Fruit fly (Drosophila melanogaster) whole organism, embryonic: ENCODE data around the gene opa.

Source experiments
- ATbp ChIP-seq: fragments of 200-800 bp; sonication (Bioruptor generic); optimal IDR thresholded peaks from 2 replicates; lab custom pipeline; 2017; ENCODE audit warnings: missing biosample characterization, mild to moderate bottlenecking, missing genetic modification characterization, missing genetic modification reagents
- Atf6 ChIP-seq: fragments of 200-800 bp; sonication (Bioruptor generic); IDR thresholded peaks from 2 replicates; pipeline ENCODE4 v1.3.6; 2022; ENCODE audit warnings: missing biosample characterization, missing genetic modification characterization
- CG10274 ChIP-seq: fragments of 200-800 bp; sonication (Bioruptor generic); optimal IDR thresholded peaks from 3 replicates; lab custom pipeline; 2017; ENCODE audit warnings: missing biosample characterization, mild to moderate bottlenecking, missing genetic modification characterization
- CG11723 ChIP-seq: fragments of 200-800 bp; sonication (Bioruptor generic); optimal IDR thresholded peaks from 2 replicates; lab custom pipeline; 2017; ENCODE audit warnings: missing biosample characterization, mild to moderate bottlenecking, missing genetic modification characterization
- CG12155 ChIP-seq: fragments of 200-800 bp; sonication (Bioruptor generic); optimal IDR thresholded peaks from 3 replicates; lab custom pipeline; 2016; ENCODE audit warnings: missing biosample characterization, missing genetic modification characterization
- CG13123 ChIP-seq: fragments of 200-800 bp; sonication (Bioruptor generic); optimal IDR thresholded peaks from 2 replicates; lab custom pipeline; 2016; ENCODE audit warnings: missing biosample characterization, missing genetic modification characterization
- CG14667 ChIP-seq: fragments of 200-800 bp; sonication (Bioruptor generic); IDR thresholded peaks from 2 replicates; pipeline ENCODE4 v1.3.6; 2022; ENCODE audit warnings: missing biosample characterization, missing genetic modification characterization
- CG17912 ChIP-seq: fragments of 200-800 bp; sonication (Bioruptor generic); optimal IDR thresholded peaks from 2 replicates; lab custom pipeline; 2018; ENCODE audit warnings: missing biosample characterization, mild to moderate bottlenecking, missing genetic modification characterization
- CG31441 ChIP-seq: fragments of 200-800 bp; sonication (Bioruptor generic); IDR thresholded peaks from 2 replicates; pipeline ENCODE4 v1.3.6; 2022; ENCODE audit warnings: missing biosample characterization, missing genetic modification characterization
- CG32767 ChIP-seq: fragments of 200-800 bp; sonication (Bioruptor generic); IDR thresholded peaks from 2 replicates; pipeline ENCODE4 v1.3.6; 2022; ENCODE audit warnings: missing biosample characterization, missing genetic modification characterization
- CG4424 ChIP-seq: fragments of 200-800 bp; sonication (Bioruptor generic); optimal IDR thresholded peaks from 3 replicates; lab custom pipeline; 2016; ENCODE audit warnings: missing biosample characterization, missing genetic modification characterization
- CG6654 ChIP-seq: fragments of 200-800 bp; sonication (Bioruptor generic); optimal IDR thresholded peaks from 2 replicates; lab custom pipeline; 2017; ENCODE audit warnings: missing biosample characterization, mild to moderate bottlenecking, missing genetic modification characterization
- CG6854 ChIP-seq: fragments of 200-800 bp; sonication (Bioruptor generic); optimal IDR thresholded peaks from 3 replicates; lab custom pipeline; 2017; ENCODE audit warnings: missing biosample characterization, mild to moderate bottlenecking, missing genetic modification characterization
- CG7987 ChIP-seq: fragments of 200-800 bp; sonication (Bioruptor generic); optimal IDR thresholded peaks from 2 replicates; lab custom pipeline; 2018; ENCODE audit warnings: missing biosample characterization, mild to moderate bottlenecking, missing genetic modification characterization, moderate library complexity
- CG8765 ChIP-seq: fragments of 200-800 bp; sonication (Bioruptor generic); IDR thresholded peaks from 2 replicates; pipeline ENCODE4 v1.3.6; 2022; ENCODE audit warnings: missing biosample characterization, missing genetic modification characterization
- CG8924 ChIP-seq: fragments of 200-800 bp; optimal IDR thresholded peaks from 3 replicates; lab custom pipeline; 2019; ENCODE audit warnings: missing biosample characterization, mild to moderate bottlenecking, missing genetic modification characterization, moderate library complexity
- CG9215 ChIP-seq: fragments of 200-800 bp; sonication (Bioruptor generic); IDR thresholded peaks from 2 replicates; pipeline ENCODE4 v1.3.6; 2022; ENCODE audit warnings: missing biosample characterization, missing genetic modification characterization
- ERR ChIP-seq: fragments of 200-800 bp; sonication (Bioruptor generic); optimal IDR thresholded peaks from 2 replicates; lab custom pipeline; 2016; ENCODE audit warnings: missing biosample characterization, missing genetic modification characterization
- Fer1 ChIP-seq: fragments of 200-800 bp; sonication (Bioruptor generic); optimal IDR thresholded peaks from 2 replicates; lab custom pipeline; 2017; ENCODE audit warnings: missing biosample characterization, mild to moderate bottlenecking, missing genetic modification characterization
- HLHmδ ChIP-seq: fragments of 200-800 bp; sonication (Bioruptor generic); optimal IDR thresholded peaks from 2 replicates; lab custom pipeline; 2018; ENCODE audit warnings: missing biosample characterization, mild to moderate bottlenecking, missing genetic modification characterization, moderate library complexity
- Mad ChIP-seq: fragments of 200-800 bp; sonication (Bioruptor generic); optimal IDR thresholded peaks from 2 replicates; lab custom pipeline; 2016; ENCODE audit warnings: missing biosample characterization, missing genetic modification characterization
- NK7.1 ChIP-seq: fragments of 200-800 bp; sonication (Bioruptor generic); optimal IDR thresholded peaks from 3 replicates; lab custom pipeline; 2016; ENCODE audit warnings: missing biosample characterization, missing genetic modification characterization
- Ptx1 ChIP-seq: fragments of 200-800 bp; sonication (Bioruptor generic); IDR thresholded peaks from 2 replicates; pipeline ENCODE4 v1.3.6; 2022; ENCODE audit warnings: missing biosample characterization, missing genetic modification characterization
- Sox102F ChIP-seq: fragments of 200-800 bp; sonication (Bioruptor generic); optimal IDR thresholded peaks from 2 replicates; lab custom pipeline; 2018; ENCODE audit warnings: missing biosample characterization, mild to moderate bottlenecking, missing genetic modification characterization, moderate library complexity
- TFAM ChIP-seq: fragments of 200-800 bp; sonication (Bioruptor generic); optimal IDR thresholded peaks from 2 replicates; lab custom pipeline; 2017; ENCODE audit warnings: missing biosample characterization, missing genetic modification characterization, inconsistent platforms
- Trl ChIP-seq, 3 experiments: fragments of >200 bp in 2 of 3; fragments of 200-800 bp in 1 of 3; sonication (Bioruptor generic) in 1 of 3; optimal IDR thresholded peaks; 2 replicates in 1 of 3; 3 replicates in 2 of 3; lab custom pipeline; 2016 to 2017; ENCODE audit warnings: missing biosample characterization in 1 of 3, missing genetic modification characterization in 1 of 3
- Xbp1 ChIP-seq: fragments of 200-800 bp; sonication (Bioruptor generic); optimal IDR thresholded peaks from 3 replicates; lab custom pipeline; 2016; ENCODE audit warnings: missing biosample characterization, mild to moderate bottlenecking, missing genetic modification characterization
- ap ChIP-seq: fragments of 200-800 bp; sonication (Bioruptor generic); IDR thresholded peaks from 2 replicates; pipeline ENCODE4 v1.3.6; 2022; ENCODE audit warnings: missing biosample characterization, missing genetic modification characterization
- cad ChIP-seq: fragments of >200 bp; optimal IDR thresholded peaks from 2 replicates; lab custom pipeline; 2017; ENCODE audit warnings: missing biosample characterization, missing genetic modification characterization
- chn ChIP-seq: fragments of 200-800 bp; sonication (Bioruptor generic); optimal IDR thresholded peaks from 2 replicates; lab custom pipeline; 2016; ENCODE audit warnings: missing biosample characterization, missing genetic modification characterization
- emc ChIP-seq: fragments of 200-800 bp; sonication (Bioruptor generic); optimal IDR thresholded peaks from 2 replicates; lab custom pipeline; 2016; ENCODE audit warnings: missing biosample characterization, missing genetic modification characterization
- esg ChIP-seq: fragments of 200-800 bp; sonication (Bioruptor generic); conservative IDR thresholded peaks from 2 replicates; pipeline ENCODE4 v1.3.6; 2022; ENCODE audit warnings: missing biosample characterization, missing genetic modification characterization
- fd64A ChIP-seq: fragments of 200-800 bp; sonication (Bioruptor generic); optimal IDR thresholded peaks from 3 replicates; lab custom pipeline; 2018; ENCODE audit warnings: missing biosample characterization, mild to moderate bottlenecking, missing genetic modification characterization
- fru ChIP-seq: fragments of >200 bp; optimal IDR thresholded peaks from 2 replicates; lab custom pipeline; 2017
- hb ChIP-seq: fragments of 200-800 bp; sonication (Bioruptor generic); IDR thresholded peaks from 3 replicates; pipeline ENCODE4 v1.3.6; 2022; ENCODE audit warnings: missing biosample characterization, missing genetic modification characterization; ENCODE audit not compliant: partially characterized antibody
- klu ChIP-seq: fragments of 200-800 bp; sonication (Bioruptor generic); IDR thresholded peaks from 2 replicates; pipeline ENCODE4 v1.3.6; 2022; ENCODE audit warnings: missing biosample characterization, missing genetic modification characterization
- lab ChIP-seq: fragments of 200-800 bp; sonication (Bioruptor generic); optimal IDR thresholded peaks from 3 replicates; lab custom pipeline; 2017; ENCODE audit warnings: missing biosample characterization, missing genetic modification characterization, mild to moderate bottlenecking, moderate library complexity, missing genetic modification reagents
- nau ChIP-seq: fragments of 200-800 bp; sonication (Bioruptor generic); optimal IDR thresholded peaks from 3 replicates; lab custom pipeline; 2017; ENCODE audit warnings: missing biosample characterization, mild to moderate bottlenecking, missing genetic modification characterization, missing genetic modification reagents
- odd ChIP-seq: fragments of 200-800 bp; sonication (Bioruptor generic); optimal IDR thresholded peaks from 2 replicates; lab custom pipeline; 2017; ENCODE audit warnings: missing biosample characterization, mild to moderate bottlenecking, missing genetic modification characterization
- pan ChIP-seq, 4 experiments: fragments of >200 bp in 3 of 4; fragments of 200-800 bp in 1 of 4; sonication (Bioruptor generic) in 1 of 4; optimal IDR thresholded peaks in 3 of 4; IDR thresholded peaks in 1 of 4; 2 replicates each; pipeline versions ENCODE4 v1.3.6 to Lab custom; 2017 to 2022; ENCODE audit warnings: missing biosample characterization in 2 of 4, missing genetic modification characterization in 2 of 4, mixed read lengths in 1 of 4
- pb ChIP-seq: fragments of 200-800 bp; sonication (Bioruptor generic); optimal IDR thresholded peaks from 3 replicates; lab custom pipeline; 2016; ENCODE audit warnings: missing biosample characterization, missing genetic modification characterization
- rib ChIP-seq: fragments of 200-800 bp; sonication (Bioruptor generic); IDR thresholded peaks from 2 replicates; pipeline ENCODE4 v1.3.6; 2022; ENCODE audit warnings: missing biosample characterization, missing genetic modification characterization
- schlank ChIP-seq: fragments of 200-800 bp; sonication (Bioruptor generic); optimal IDR thresholded peaks from 2 replicates; lab custom pipeline; 2018; ENCODE audit warnings: missing biosample characterization, mild to moderate bottlenecking, missing genetic modification characterization
- so ChIP-seq: fragments of 200-800 bp; sonication (Bioruptor generic); IDR thresholded peaks from 3 replicates; pipeline ENCODE4 v1.3.6; 2022; ENCODE audit warnings: missing biosample characterization, missing genetic modification characterization
- tap ChIP-seq: fragments of 200-800 bp; optimal IDR thresholded peaks from 3 replicates; lab custom pipeline; 2019; ENCODE audit warnings: missing biosample characterization, mild to moderate bottlenecking, missing genetic modification characterization, moderate library complexity
- trem ChIP-seq: fragments of 200-800 bp; optimal IDR thresholded peaks from 3 replicates; lab custom pipeline; 2019; ENCODE audit warnings: missing biosample characterization, mild to moderate bottlenecking, missing genetic modification characterization, moderate library complexity
- twi ChIP-seq: fragments of 200-800 bp; optimal IDR thresholded peaks from 2 replicates; lab custom pipeline; 2019; ENCODE audit warnings: missing biosample characterization, mild to moderate bottlenecking, missing genetic modification characterization, moderate library complexity
- vvl ChIP-seq: fragments of 200-800 bp; sonication (Bioruptor generic); IDR thresholded peaks from 2 replicates; pipeline ENCODE4 v1.3.6; 2022; ENCODE audit warnings: missing biosample characterization, missing genetic modification characterization
- yki ChIP-seq: fragments of >200 bp; optimal IDR thresholded peaks from 3 replicates; lab custom pipeline; 2018
- z ChIP-seq: fragments of 200-800 bp; sonication (Bioruptor generic); IDR thresholded peaks from 3 replicates; pipeline ENCODE4 v1.3.6; 2022; ENCODE audit warnings: missing biosample characterization, missing genetic modification characterization
- zfh2 ChIP-seq: fragments of 200-800 bp; sonication (Bioruptor generic); optimal IDR thresholded peaks from 2 replicates; lab custom pipeline; 2016; ENCODE audit warnings: missing biosample characterization, missing genetic modification characterization

Gene opa

DNA sequence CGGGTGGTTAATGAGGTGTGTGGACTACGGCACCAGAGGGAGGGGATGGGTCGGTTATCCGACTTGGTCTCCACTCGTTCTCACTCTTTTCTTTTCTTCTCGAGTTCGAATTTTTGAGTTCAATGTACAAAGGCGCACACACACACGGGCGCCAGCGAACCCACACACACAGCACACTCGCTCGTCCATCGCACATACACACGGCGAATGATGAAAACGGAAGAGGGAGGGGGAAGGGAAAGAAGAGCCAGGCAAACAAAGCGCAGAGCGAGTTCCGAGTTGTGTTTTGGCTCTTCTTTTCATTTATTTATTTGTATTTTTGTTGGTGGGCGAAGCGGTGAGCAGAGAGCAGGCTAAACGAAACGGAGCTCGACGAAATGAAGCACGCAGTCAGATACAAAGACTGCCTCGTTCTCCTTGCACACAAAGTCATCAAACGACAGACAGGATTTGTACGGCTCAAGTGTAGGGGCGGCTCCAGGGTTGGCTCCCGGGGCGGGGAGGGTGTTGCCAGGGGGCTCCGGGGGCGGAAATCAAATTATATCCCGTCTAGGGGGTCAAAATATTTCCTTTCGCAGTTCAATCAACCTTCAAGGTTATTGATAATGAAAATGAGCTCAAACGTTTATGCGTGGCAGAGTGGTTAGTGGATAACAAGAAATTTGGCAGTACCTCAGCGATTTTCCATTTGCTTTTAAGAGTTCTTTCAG, 42.5 kb upstream of the opa start (continued):
- TF ChIP-seq CG17912 (GFP tag; lab: Kevin White, UChicago) = no peak
- TF ChIP-seq rib (GFP tag; lab: Robert Waterston, UW) = 0 out of 2 replicates have a peak, but pooled peaks have one; percentile 43
- no peak for TF ChIP-seq Ptx1
- TF ChIP-seq Mad (GFP tag; lab: Kevin White, UChicago) = no peak
- no peak for TF ChIP-seq ap
- TF ChIP-seq emc (GFP tag; lab: Kevin White, UChicago) = no peak
- TF ChIP-seq esg = no peak
- TF ChIP-seq CG9215 (GFP tag; lab: Robert Waterston, UW) = no peak
- no peak for TF ChIP-seq odd (GFP tag; lab: Kevin White, UChicago)
- TF ChIP-seq schlank (tag; lab: Kevin White, UChicago) = no peak
- TF ChIP-seq CG11723 (GFP tag; lab: Kevin White, UChicago) = no peak
- no peak for TF ChIP-seq CG14667 (GFP tag; lab: Robert Waterston, UW)
- TF ChIP-seq ATbp (GFP tag; lab: Kevin White, UChicago) = no peak
- TF ChIP-seq yki = no peak
- TF ChIP-seq CG13123 (GFP tag; lab: Kevin White, UChicago) = no peak
- TF ChIP-seq zfh2 (GFP tag; lab: Kevin White, UChicago) = no peak
- TF ChIP-seq CG8765 = no peak
- TF ChIP-seq CG31441 (GFP tag; lab: Robert Waterston, UW) = no peak
- TF ChIP-seq trem (tag; lab: Kevin White, UChicago) = no peak
- TF ChIP-seq CG6854 (GFP tag; lab: Kevin White, UChicago) = peak; percentile 9
- TF ChIP-seq CG10274 (GFP tag; lab: Kevin White, UChicago) = no peak
- TF ChIP-seq CG7987 (GFP tag; lab: Kevin White, UChicago) = peak; percentile 31
- no peak for TF ChIP-seq CG4424
- TF ChIP-seq CG8924 (tag; lab: Kevin White, UChicago) = peak; percentile 56
- TF ChIP-seq cad (GFP tag; lab: Kevin White, UChicago) = no peak
- TF ChIP-seq ERR (GFP tag; lab: Kevin White, UChicago) = no peak
- peak; percentile 57 for TF ChIP-seq CG12155 (GFP tag; lab: Kevin White, UChicago)
- TF ChIP-seq z (GFP tag; lab: Robert Waterston, UW) = peak; percentile 97
- peak; percentile 50; the same call in 1 of the 2 replicates for TF ChIP-seq vvl (GFP tag; lab: Robert Waterston, UW)
- no peak for TF ChIP-seq Atf6 (GFP tag; lab: Robert Waterston, UW)
- no peak for TF ChIP-seq fd64A (GFP tag; lab: Kevin White, UChicago)
- TF ChIP-seq Xbp1 (GFP tag; lab: Kevin White, UChicago) = no peak
- no peak for TF ChIP-seq pb (GFP tag; lab: Kevin White, UChicago)
- 0 out of 2 replicates have a peak, but pooled peaks have one; percentile 9 for TF ChIP-seq CG32767 (GFP tag; lab: Robert Waterston, UW)
- no peak for TF ChIP-seq Sox102F (GFP tag; lab: Kevin White, UChicago)
- TF ChIP-seq tap (tag; lab: Kevin White, UChicago) = no peak
- TF ChIP-seq fru (lab: Kevin White, UChicago) = no peak
- TF ChIP-seq hb = no peak
- TF ChIP-seq nau = no peak
- TF ChIP-seq klu (GFP tag; lab: Robert Waterston, UW) = no peak
- TF ChIP-seq NK7.1 (GFP tag; lab: Kevin White, UChicago) = no peak
- TF ChIP-seq TFAM (GFP tag; lab: Kevin White, UChicago) = no peak
- TF ChIP-seq so (GFP tag; lab: Robert Waterston, UW) = no peak
- TF ChIP-seq HLHmδ (GFP tag; lab: Kevin White, UChicago) = peak; percentile 23
- no peak for TF ChIP-seq pan (optimal IDR thresholded peaks at IDR 0.05; lab: Kevin White, UChicago)
- TF ChIP-seq pan (GFP tag; optimal IDR thresholded peaks at IDR 0.05 in 1 of 2, IDR thresholded peaks at IDR 0.05 in 1 of 2) = peak in 1 of 2 experiments; percentile 10
- peak; percentile 41 for TF ChIP-seq Fer1 (GFP tag; lab: Kevin White, UChicago)
- TF ChIP-seq lab (GFP tag; lab: Kevin White, UChicago) = peak; percentile 11
- TF ChIP-seq CG6654 = no peak
- no peak for TF ChIP-seq twi (tag; lab: Kevin White, UChicago)
- peak; percentile 5 for TF ChIP-seq chn (GFP tag; lab: Kevin White, UChicago)
- TF ChIP-seq Trl (optimal IDR thresholded peaks at IDR 0.05; lab: Kevin White, UChicago) = peak; percentile 26 to 48
- no peak for TF ChIP-seq Trl (GFP tag; optimal IDR thresholded peaks at IDR 0.05; lab: Kevin White, UChicago)
